Worm (Caenorhabditis elegans) whole organism, young adult: ENCODE measurements around the gene srbc-43.

ENCODE experiments used
- B0019.2 ChIP-seq: fragments of 200-800 bp; sonication (Bioruptor generic); conservative IDR thresholded peaks from 2 replicates; pipeline ENCODE4 v1.3.6; 2022; ENCODE audit warnings: missing genetic modification reagents, missing genetic modification characterization, missing compliant biosample characterization
- C06A6.2 ChIP-seq: fragments of 200-800 bp; sonication (Bioruptor generic); conservative IDR thresholded peaks from 2 replicates; pipeline ENCODE4 v1.3.6; 2022; ENCODE audit warnings: missing genetic modification characterization, missing compliant biosample characterization
- C17E4.6 ChIP-seq: fragments of 200-800 bp; sonication (Bioruptor generic); IDR thresholded peaks from 2 replicates; pipeline ENCODE4 v1.3.6; 2022; ENCODE audit warnings: missing genetic modification reagents, missing genetic modification characterization, missing compliant biosample characterization
- F33H1.4 ChIP-seq: fragments of 200-800 bp; sonication (Bioruptor generic); IDR thresholded peaks from 2 replicates; pipeline ENCODE4 v1.3.6; 2022; ENCODE audit warnings: missing genetic modification reagents, missing genetic modification characterization, missing compliant biosample characterization
- F57A8.1 ChIP-seq: fragments of 200-800 bp; sonication (Bioruptor generic); optimal IDR thresholded peaks from 2 replicates; lab custom pipeline; 2018; ENCODE audit warnings: mild to moderate bottlenecking, missing genetic modification characterization, moderate library complexity, missing compliant biosample characterization
- Y67H2A.10 ChIP-seq: fragments of 200-800 bp; sonication (Bioruptor generic); conservative IDR thresholded peaks from 2 replicates; pipeline ENCODE4 v1.3.6; 2022; ENCODE audit warnings: missing genetic modification reagents, missing genetic modification characterization, missing compliant biosample characterization
- Y95B8A.8 ChIP-seq: fragments of 200-800 bp; sonication (Bioruptor generic); IDR thresholded peaks from 2 replicates; pipeline ENCODE4 v1.3.6; 2022; ENCODE audit warnings: missing genetic modification reagents, missing genetic modification characterization, missing compliant biosample characterization
- athp-1 ChIP-seq: sonication (generic microtip); optimal IDR thresholded peaks from 2 replicates; lab custom pipeline; 2017; ENCODE audit warnings: mild to moderate bottlenecking, missing genetic modification characterization, missing compliant biosample characterization
- cebp-1 ChIP-seq, 2 experiments: fragments of 200-800 bp in 1 of 2; sonication (Bioruptor generic) in 1 of 2; sonication (generic microtip) in 1 of 2; IDR thresholded peaks in 1 of 2; optimal IDR thresholded peaks in 1 of 2; 2 replicates each; pipeline versions ENCODE4 v1.3.6 to Lab custom; 2017 to 2022; ENCODE audit warnings: missing compliant biosample characterization in 2 of 2, missing genetic modification characterization in 2 of 2, mild to moderate bottlenecking in 1 of 2, missing genetic modification reagents in 1 of 2, moderate library complexity in 1 of 2
- dpff-1 ChIP-seq: sonication (generic microtip); optimal IDR thresholded peaks from 2 replicates; lab custom pipeline; 2017; ENCODE audit warnings: mild to moderate bottlenecking, missing genetic modification characterization, missing compliant biosample characterization
- efl-1 ChIP-seq: fragments of 150-350 bp; optimal IDR thresholded peaks from 2 replicates; lab custom pipeline; 2014; ENCODE audit warnings: missing biosample characterization, missing genetic modification reagents, missing genetic modification characterization
- ekl-4 ChIP-seq: fragments of 200-800 bp; sonication (Bioruptor generic); IDR thresholded peaks from 2 replicates; pipeline ENCODE4 v1.3.6; 2022; ENCODE audit warnings: missing genetic modification reagents, missing genetic modification characterization, missing compliant biosample characterization
- fkh-3 ChIP-seq: sonication (generic microtip); optimal IDR thresholded peaks from 2 replicates; lab custom pipeline; 2016; ENCODE audit warnings: mild to moderate bottlenecking, missing genetic modification characterization, missing compliant biosample characterization
- gei-17 ChIP-seq: fragments of 200-800 bp; sonication (Bioruptor generic); optimal IDR thresholded peaks from 2 replicates; lab custom pipeline; 2018; ENCODE audit warnings: mild to moderate bottlenecking, missing genetic modification characterization, missing compliant biosample characterization
- hlh-12 ChIP-seq: sonication (generic microtip); optimal IDR thresholded peaks from 2 replicates; lab custom pipeline; 2016; ENCODE audit warnings: missing genetic modification characterization, missing compliant biosample characterization
- lin-26 ChIP-seq: fragments of 200-800 bp; sonication (Bioruptor generic); IDR thresholded peaks from 2 replicates; pipeline ENCODE4 v1.3.6; 2022; ENCODE audit warnings: missing genetic modification reagents, missing genetic modification characterization, missing compliant biosample characterization
- lin-40 ChIP-seq: sonication (generic microtip); optimal IDR thresholded peaks from 2 replicates; lab custom pipeline; 2016; ENCODE audit warnings: missing genetic modification characterization, mild to moderate bottlenecking, missing compliant biosample characterization, missing genotype, missing genetic modification reagents
- lin-54 ChIP-seq: fragments of 200-800 bp; sonication (Bioruptor generic); optimal IDR thresholded peaks from 2 replicates; lab custom pipeline; 2018; ENCODE audit warnings: mild to moderate bottlenecking, missing genetic modification characterization, missing compliant biosample characterization
- lsl-1 ChIP-seq: fragments of 200-800 bp; sonication (Bioruptor generic); optimal IDR thresholded peaks from 2 replicates; lab custom pipeline; 2018; ENCODE audit warnings: mild to moderate bottlenecking, missing genetic modification characterization, moderate library complexity, missing compliant biosample characterization
- lsy-27 ChIP-seq: sonication (generic microtip); optimal IDR thresholded peaks from 2 replicates; lab custom pipeline; 2017; ENCODE audit warnings: missing genetic modification characterization, mild to moderate bottlenecking, missing compliant biosample characterization, antibody characterized with exemption, missing genotype, borderline replicate concordance; ENCODE audit not compliant: insufficient read depth
- madf-6 ChIP-seq: fragments of 200-800 bp; sonication (Bioruptor generic); IDR thresholded peaks from 2 replicates; pipeline ENCODE4 v1.3.6; 2022; ENCODE audit warnings: missing genetic modification reagents, missing genetic modification characterization, missing compliant biosample characterization
- nhr-120 ChIP-seq: fragments of 200-800 bp; sonication (Bioruptor generic); IDR thresholded peaks from 2 replicates; pipeline ENCODE4 v1.3.6; 2022; ENCODE audit warnings: missing genetic modification characterization, missing compliant biosample characterization
- nhr-27 ChIP-seq: fragments of 200-800 bp; sonication (Bioruptor generic); optimal IDR thresholded peaks from 2 replicates; lab custom pipeline; 2018; ENCODE audit warnings: mild to moderate bottlenecking, missing genetic modification characterization, moderate library complexity, missing compliant biosample characterization
- pbrm-1 ChIP-seq: fragments of 200-800 bp; sonication (Bioruptor generic); IDR thresholded peaks from 2 replicates; pipeline ENCODE4 v1.3.6; 2022; ENCODE audit warnings: missing genetic modification reagents, missing genetic modification characterization, missing compliant biosample characterization
- repo-1 ChIP-seq: sonication (generic microtip); optimal IDR thresholded peaks from 2 replicates; lab custom pipeline; 2017; ENCODE audit warnings: mild to moderate bottlenecking, missing genetic modification characterization, missing compliant biosample characterization
- sdz-38 ChIP-seq: sonication (generic microtip); optimal IDR thresholded peaks from 2 replicates; lab custom pipeline; 2016; ENCODE audit warnings: missing genotype, missing genetic modification characterization, missing compliant biosample characterization
- snpc-1.3 ChIP-seq: sonication (generic microtip); optimal IDR thresholded peaks from 2 replicates; lab custom pipeline; 2017; ENCODE audit warnings: missing genetic modification characterization, mild to moderate bottlenecking, missing compliant biosample characterization, antibody characterized with exemption, moderate library complexity, missing genotype, missing genetic modification reagents; ENCODE audit not compliant: insufficient read depth
- snpc-3.4 ChIP-seq: sonication (generic microtip); optimal IDR thresholded peaks from 2 replicates; lab custom pipeline; 2017; ENCODE audit warnings: missing genetic modification characterization, mild to moderate bottlenecking, missing compliant biosample characterization, antibody characterized with exemption, moderate library complexity, missing genotype, missing genetic modification reagents
- snpc-4 ChIP-seq, 5 experiments: fragments of 150-350 bp in 1 of 5; sonication (generic microtip) in 4 of 5; optimal IDR thresholded peaks; 2 replicates each; lab custom pipeline; 2014 to 2018; ENCODE audit warnings: missing genetic modification characterization in 5 of 5, missing biosample characterization in 3 of 5, antibody characterized with exemption in 2 of 5, mild to moderate bottlenecking in 2 of 5, missing compliant biosample characterization in 2 of 5, missing genotype in 2 of 5, moderate library complexity in 2 of 5, missing genetic modification reagents in 1 of 5
- somi-1 ChIP-seq: fragments of 200-800 bp; sonication (Bioruptor generic); optimal IDR thresholded peaks from 2 replicates; lab custom pipeline; 2018; ENCODE audit warnings: mild to moderate bottlenecking, missing genetic modification characterization, missing compliant biosample characterization
- tbp1 ChIP-seq: fragments of 200-800 bp; sonication (Bioruptor generic); optimal IDR thresholded peaks from 2 replicates; lab custom pipeline; 2018; ENCODE audit warnings: mild to moderate bottlenecking, missing genetic modification characterization, missing compliant biosample characterization
- unc-130 ChIP-seq: sonication (generic microtip); optimal IDR thresholded peaks from 2 replicates; lab custom pipeline; 2016; ENCODE audit warnings: missing genetic modification reagents, missing genetic modification characterization, missing compliant biosample characterization
- xnd-1 ChIP-seq: sonication (generic microtip); optimal IDR thresholded peaks from 2 replicates; lab custom pipeline; 2016; ENCODE audit warnings: missing genotype, missing genetic modification reagents, missing genetic modification characterization, missing compliant biosample characterization
- zim-3 ChIP-seq: sonication (generic microtip); optimal IDR thresholded peaks from 2 replicates; lab custom pipeline; 2017; ENCODE audit warnings: mild to moderate bottlenecking, missing genetic modification characterization, moderate library complexity, missing compliant biosample characterization
- ztf-18 ChIP-seq: sonication (generic microtip); optimal IDR thresholded peaks from 2 replicates; lab custom pipeline; 2016; ENCODE audit warnings: missing genotype, mild to moderate bottlenecking, missing genetic modification characterization, missing compliant biosample characterization

The srbc-43 gene

DNA sequence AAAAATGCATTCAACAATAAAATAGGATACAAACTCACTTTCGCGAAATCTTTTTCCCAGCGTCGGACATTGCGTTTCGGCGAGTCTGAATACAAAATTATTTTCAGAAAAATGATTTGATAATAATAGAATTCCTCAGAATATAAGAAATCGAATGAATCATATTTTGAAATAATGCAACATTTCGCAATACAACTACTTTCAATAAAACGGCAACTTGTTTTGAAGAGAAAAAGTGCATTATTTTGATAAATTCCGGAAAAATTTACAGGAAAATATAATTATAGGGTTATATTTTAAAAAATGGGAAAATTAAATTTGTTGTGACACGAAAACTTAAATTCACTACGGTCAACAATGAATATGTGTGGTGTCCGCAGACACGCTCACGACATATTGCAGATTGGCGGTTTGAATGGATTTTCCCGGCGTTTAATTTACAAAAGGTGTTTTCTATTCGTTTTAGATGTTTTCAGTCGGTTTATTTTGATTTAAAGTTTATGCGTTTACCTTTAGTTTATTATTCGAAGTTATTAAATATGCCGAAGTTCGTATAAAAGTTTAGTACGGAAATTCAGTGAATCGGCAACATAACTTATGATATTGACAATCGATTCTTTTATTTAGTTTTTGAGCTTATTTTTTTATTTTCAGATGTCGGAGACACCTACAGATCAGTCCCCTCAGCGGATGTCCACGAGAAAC is 26.9 kb downstream of the srbc-43 start, which contains the start of the genes abcf-1 and scc-3 (continued):
- TF ChIP-seq lin-54 (GFP tag; lab: Kevin White, UChicago) (peak; percentile 35), repo-1 (tag; lab: Kevin White, UChicago) (no peak), efl-1 (GFP tag; lab: Kevin White, UChicago) (peak; percentile 91), cebp-1 (GFP tag; IDR thresholded peaks at IDR 0.05; lab: Robert Waterston, UW) (no peak), cebp-1 (tag; optimal IDR thresholded peaks at IDR 0.05; lab: Kevin White, UChicago) (peak; percentile 80), tbp1 (GFP tag; lab: Kevin White, UChicago) (peak; percentile 15), somi-1 (no peak), madf-6 (GFP tag; lab: Robert Waterston, UW) (peak; percentile 81; the same call in 1 of the 2 replicates), lsl-1 (peak; percentile 77), snpc-1.3 (tag; lab: Kevin White, UChicago) (peak; percentile 71), ekl-4 (GFP tag; lab: Robert Waterston, UW) (no peak), C06A6.2 (GFP tag; lab: Robert Waterston, UW) (no peak), nhr-27 (tag; lab: Kevin White, UChicago) (no peak), xnd-1 (peak; percentile 10), snpc-3.4 (tag; lab: Kevin White, UChicago) (peak; percentile 42), hlh-12 (tag; lab: Kevin White, UChicago) (no peak), F33H1.4 (GFP tag; lab: Robert Waterston, UW) (peak; percentile 48)

DNA sequence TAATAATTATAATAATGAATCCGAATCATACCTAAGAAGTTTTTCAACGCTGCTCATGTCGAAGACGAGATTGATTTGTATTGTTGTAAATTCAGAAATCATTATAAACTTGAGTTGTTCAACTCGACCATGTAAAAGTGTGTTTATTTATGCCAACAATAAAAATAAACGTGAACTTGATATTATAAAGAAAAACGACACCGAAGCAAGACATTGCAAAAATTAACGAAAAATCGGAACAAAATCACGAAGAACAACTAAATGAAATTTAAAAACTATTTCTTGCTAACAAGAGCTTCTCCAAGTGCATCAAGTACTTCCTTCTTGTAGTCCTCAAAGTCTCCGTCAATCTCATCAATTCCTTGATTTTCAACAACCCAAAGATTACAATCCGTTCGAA is 29.4 kb downstream of the srbc-43 start, which contains the start of gene F18E2.15:
TSS of gene F18E2.15 (minus strand) at position 101 of the 400 bp plus-strand sequence.
- TF ChIP-seq dpff-1, result no peak
- TF ChIP-seq F57A8.1 (GFP tag; lab: Kevin White, UChicago), result no peak

- TF ChIP-seq pbrm-1 (GFP tag; lab: Robert Waterston, UW) (no peak), lin-26 (GFP tag; lab: Robert Waterston, UW) (no peak), athp-1 (tag; lab: Kevin White, UChicago) (no peak), nhr-120 (GFP tag; lab: Robert Waterston, UW) (no peak), Y67H2A.10 (GFP tag; lab: Robert Waterston, UW) (no peak), ztf-18 (tag; lab: Kevin White, UChicago) (no peak), zim-3 (no peak), somi-1 (no peak), Y95B8A.8 (no peak), B0019.2 (GFP tag; lab: Robert Waterston, UW) (no peak), lin-40 (tag; lab: Kevin White, UChicago) (no peak), gei-17 (GFP tag; lab: Kevin White, UChicago) (no peak), xnd-1 (no peak), unc-130 (GFP tag; lab: Kevin White, UChicago) (no peak), sdz-38 (tag; lab: Kevin White, UChicago) (no peak), lsy-27 (tag; lab: Kevin White, UChicago) (no peak), snpc-4 (GFP tag; optimal IDR thresholded peaks at IDR 0.05; lab: Kevin White, UChicago) (no peak), snpc-4 (tag; optimal IDR thresholded peaks at IDR 0.05; lab: Kevin White, UChicago) (no peak), fkh-3 (no peak), C17E4.6 (no peak)
- TF ChIP-seq, all 124 proteins: peak for 0
Measured at ce11 chrV:12759660-12760059, 30.7 kb downstream of the srbc-43 start, which contains the start of gene papl-1. Gene papl-1, minus strand, starts transcription at chrV:12759760.
